Worm (Caenorhabditis elegans) whole organism, L4 larva: ENCODE measurements around the gene C07G1.7.

ENCODE experiments used
- F26F4.8 ChIP-seq: fragments of 200-800 bp; sonication (Bioruptor generic); conservative IDR thresholded peaks from 2 replicates; pipeline ENCODE4 v1.3.6; 2022; ENCODE audit warnings: missing genetic modification characterization, missing compliant biosample characterization
- F44E2.7 ChIP-seq: fragments of 200-800 bp; sonication (Bioruptor generic); IDR thresholded peaks from 2 replicates; pipeline ENCODE4 v2.1.2; 2022; ENCODE audit warnings: missing genetic modification characterization, missing compliant biosample characterization
- T20F7.1 ChIP-seq: fragments of 200-800 bp; sonication (Bioruptor generic); optimal IDR thresholded peaks from 2 replicates; lab custom pipeline; 2018; ENCODE audit warnings: mild to moderate bottlenecking, missing genetic modification characterization, missing compliant biosample characterization
- T26A8.4 ChIP-seq: fragments of 200-800 bp; sonication (Bioruptor generic); IDR thresholded peaks from 2 replicates; pipeline ENCODE4 v1.3.6; 2022; ENCODE audit warnings: missing genetic modification characterization, missing compliant biosample characterization
- Y75B8A.6 ChIP-seq: fragments of 200-800 bp; sonication (Bioruptor generic); IDR thresholded peaks from 2 replicates; pipeline ENCODE4 v1.3.6; 2022; ENCODE audit warnings: missing genetic modification reagents, missing genetic modification characterization, missing compliant biosample characterization
- aha-1 ChIP-seq: fragments of 150-350 bp; peaks from one replicate; lab custom pipeline; 2014; ENCODE audit warnings: missing biosample characterization, missing genetic modification characterization
- ama-1 ChIP-seq: fragments of 150-350 bp; optimal IDR thresholded peaks from 2 replicates; lab custom pipeline; 2014; ENCODE audit warnings: inconsistent platforms, mixed read lengths
- arid-1 ChIP-seq: fragments of 200-800 bp; sonication (Bioruptor generic); conservative IDR thresholded peaks from 2 replicates; pipeline ENCODE4 v1.3.6; 2022; ENCODE audit warnings: missing genetic modification reagents, missing genetic modification characterization, missing compliant biosample characterization
- ceh-20 ChIP-seq: fragments of 200-800 bp; sonication (Bioruptor generic); IDR thresholded peaks from 2 replicates; pipeline ENCODE4 v1.3.6; 2022; ENCODE audit warnings: missing genetic modification reagents, missing genetic modification characterization, missing compliant biosample characterization
- ceh-82 ChIP-seq: sonication (generic microtip); optimal IDR thresholded peaks from 2 replicates; lab custom pipeline; 2017; ENCODE audit warnings: missing biosample characterization, missing genetic modification characterization
- ces-1 ChIP-seq: fragments of 150-350 bp; sonication (generic microtip); optimal IDR thresholded peaks from 4 replicates; lab custom pipeline; 2014; ENCODE audit warnings: missing biosample characterization, missing genetic modification reagents, missing genetic modification characterization
- ctbp-1 ChIP-seq: fragments of 200-800 bp; sonication (Bioruptor generic); IDR thresholded peaks from 2 replicates; pipeline ENCODE4 v1.3.6; 2022; ENCODE audit warnings: missing genetic modification reagents, missing genetic modification characterization, missing compliant biosample characterization
- daf-12 ChIP-seq: fragments of 150-350 bp; optimal IDR thresholded peaks from 2 replicates; lab custom pipeline; 2014; ENCODE audit warnings: missing biosample characterization, missing genetic modification reagents, missing genetic modification characterization
- daf-16 ChIP-seq, 3 experiments: sonication (generic microtip); optimal IDR thresholded peaks; 2 replicates each; lab custom pipeline; 2016 to 2017; ENCODE audit warnings: missing genetic modification characterization in 3 of 3, missing genetic modification reagents in 3 of 3, mild to moderate bottlenecking in 2 of 3, missing compliant biosample characterization in 2 of 3, missing biosample characterization in 1 of 3, moderate library complexity in 1 of 3
- daf-19 ChIP-seq: fragments of 200-800 bp; sonication (Bioruptor generic); conservative IDR thresholded peaks from 2 replicates; pipeline ENCODE4 v1.3.6; 2022; ENCODE audit warnings: missing genetic modification characterization, missing compliant biosample characterization
- dmd-6 ChIP-seq: fragments of 200-800 bp; sonication (Bioruptor generic); IDR thresholded peaks from 2 replicates; pipeline ENCODE4 v1.3.6; 2022; ENCODE audit warnings: missing genetic modification reagents, missing genetic modification characterization, missing compliant biosample characterization
- dmd-9 ChIP-seq: fragments of 200-800 bp; sonication (Bioruptor generic); IDR thresholded peaks from 2 replicates; pipeline ENCODE4 v1.3.6; 2022; ENCODE audit warnings: missing genetic modification reagents, missing genetic modification characterization, missing compliant biosample characterization
- dpl-1 ChIP-seq: fragments of 150-350 bp; optimal IDR thresholded peaks from 2 replicates; lab custom pipeline; 2014; ENCODE audit warnings: missing biosample characterization, missing genetic modification reagents, missing genetic modification characterization
- dve-1 ChIP-seq: sonication (generic microtip); optimal IDR thresholded peaks from 2 replicates; lab custom pipeline; 2017; ENCODE audit warnings: antibody characterized with exemption, mild to moderate bottlenecking, missing genetic modification characterization, missing compliant biosample characterization; ENCODE audit not compliant: insufficient read depth
- hif-1 ChIP-seq, 2 experiments: sonication (generic microtip); optimal IDR thresholded peaks; 2 replicates each; lab custom pipeline; 2016 to 2017; ENCODE audit warnings: missing compliant biosample characterization in 2 of 2, missing genetic modification characterization in 2 of 2, missing genetic modification reagents in 2 of 2, missing genotype in 2 of 2, mild to moderate bottlenecking in 1 of 2
- hlh-11 ChIP-seq: fragments of 200-800 bp; sonication (Bioruptor generic); optimal IDR thresholded peaks from 2 replicates; lab custom pipeline; 2018; ENCODE audit warnings: mild to moderate bottlenecking, missing genetic modification characterization, missing compliant biosample characterization
- hlh-30 ChIP-seq: sonication (generic microtip); optimal IDR thresholded peaks from 2 replicates; lab custom pipeline; 2017; ENCODE audit warnings: antibody characterized with exemption, mild to moderate bottlenecking, missing genetic modification characterization, missing compliant biosample characterization; ENCODE audit not compliant: insufficient read depth
- hmg-1.1 ChIP-seq: fragments of 200-800 bp; sonication (Bioruptor generic); IDR thresholded peaks from 2 replicates; pipeline ENCODE4 v1.3.6; 2022; ENCODE audit warnings: missing genetic modification reagents, missing genetic modification characterization, missing compliant biosample characterization
- lin-1 ChIP-seq: fragments of 200-800 bp; sonication (Bioruptor generic); IDR thresholded peaks from 2 replicates; pipeline ENCODE4 v1.3.6; 2022; ENCODE audit warnings: missing genetic modification reagents, missing genetic modification characterization, missing compliant biosample characterization
- lin-13 ChIP-seq: fragments of 150-350 bp; optimal IDR thresholded peaks from 2 replicates; lab custom pipeline; 2014; ENCODE audit warnings: missing biosample characterization, missing genetic modification reagents, missing genetic modification characterization
- lsy-2 ChIP-seq, 2 experiments: fragments of 150-350 bp in 1 of 2; sonication (generic microtip) in 1 of 2; optimal IDR thresholded peaks; 2 replicates each; lab custom pipeline; 2014 to 2017; ENCODE audit warnings: missing biosample characterization in 2 of 2, missing genetic modification characterization in 2 of 2
- mdl-1 ChIP-seq, 2 experiments: fragments of 150-350 bp in 1 of 2; sonication (generic microtip) in 1 of 2; optimal IDR thresholded peaks; 2 replicates each; lab custom pipeline; 2014 to 2017; ENCODE audit warnings: missing biosample characterization in 2 of 2, missing genetic modification characterization in 2 of 2
- nhr-28 ChIP-seq: fragments of 150-350 bp; optimal IDR thresholded peaks from 2 replicates; lab custom pipeline; 2014; ENCODE audit warnings: missing biosample characterization, missing genetic modification characterization
- nhr-48 ChIP-seq: sonication (generic microtip); optimal IDR thresholded peaks from 2 replicates; lab custom pipeline; 2016; ENCODE audit warnings: mild to moderate bottlenecking, missing genetic modification characterization, missing compliant biosample characterization
- nhr-6 ChIP-seq: fragments of 150-350 bp; optimal IDR thresholded peaks from 2 replicates; lab custom pipeline; 2014; ENCODE audit warnings: missing biosample characterization, missing genetic modification characterization
- pha-4 ChIP-seq, 2 experiments: fragments of 150-350 bp in 1 of 2; fragments of 200-800 bp in 1 of 2; sonication (Bioruptor generic) in 1 of 2; IDR thresholded peaks in 1 of 2; optimal IDR thresholded peaks in 1 of 2; 2 replicates each; pipeline versions ENCODE4 v1.3.6 to Lab custom; 2014 to 2022; ENCODE audit warnings: missing genetic modification characterization in 2 of 2, missing genetic modification reagents in 2 of 2, missing biosample characterization in 1 of 2, missing compliant biosample characterization in 1 of 2
- php-3 ChIP-seq: fragments of 200-800 bp; sonication (Bioruptor generic); IDR thresholded peaks from 2 replicates; pipeline ENCODE4 v1.3.6; 2022; ENCODE audit warnings: missing genetic modification reagents, missing genetic modification characterization, missing compliant biosample characterization
- pqm-1 ChIP-seq: sonication (generic microtip); optimal IDR thresholded peaks from 2 replicates; lab custom pipeline; 2017; ENCODE audit warnings: missing biosample characterization, missing genetic modification characterization
- set-16 ChIP-seq: fragments of 200-800 bp; sonication (Bioruptor generic); IDR thresholded peaks from 2 replicates; pipeline ENCODE4 v1.3.6; 2022; ENCODE audit warnings: missing genetic modification reagents, missing genetic modification characterization, missing compliant biosample characterization
- tra-1 ChIP-seq: fragments of 200-800 bp; sonication (Bioruptor generic); IDR thresholded peaks from 2 replicates; pipeline ENCODE4 v1.3.6; 2022; ENCODE audit warnings: missing genetic modification reagents, missing genetic modification characterization, missing compliant biosample characterization
- unc-62 ChIP-seq, 3 experiments: fragments of 150-350 bp in 1 of 3; sonication (generic microtip); optimal IDR thresholded peaks in 2 of 3; peaks in 1 of 3; 1 replicate in 1 of 3; 2 replicates in 2 of 3; lab custom pipeline; 2014 to 2017; ENCODE audit warnings: missing biosample characterization in 3 of 3, missing genetic modification characterization in 3 of 3, missing genetic modification reagents in 3 of 3, missing genotype in 1 of 3
- zfp-2 ChIP-seq: sonication (generic microtip); optimal IDR thresholded peaks from 2 replicates; lab custom pipeline; 2016; ENCODE audit warnings: mild to moderate bottlenecking, missing genetic modification characterization, missing compliant biosample characterization

C07G1.7 gene

ce11 chrIV:8229523-8229922 is 17.9 kb upstream of the C07G1.7 start (continued):
- TF ChIP-seq arid-1 (peak; percentile 44; the same call in 1 of the 2 replicates), dve-1 (tag; lab: Kevin White, UChicago) (peak; percentile 78), set-16 (GFP tag; lab: Robert Waterston, UW) (peak; percentile 55), daf-19 (no peak), ceh-82 (tag; lab: Kevin White, UChicago) (no peak), ama-1 (lab: Kevin White, UChicago) (no peak), ceh-20 (no peak), nhr-48 (tag; lab: Kevin White, UChicago) (peak; percentile 82), nhr-6 (tag; lab: Kevin White, UChicago) (peak; percentile 30), lin-1 (GFP tag; lab: Robert Waterston, UW) (peak; percentile 31; the same call in 1 of the 2 replicates), unc-62 (GFP tag; optimal IDR thresholded peaks at IDR 0.05 in 1 of 2; lab: Kevin White, UChicago) (peak in 1 of 2 experiments; percentile 99), unc-62 (tag; optimal IDR thresholded peaks at IDR 0.05; lab: Kevin White, UChicago) (no peak), dmd-9 (GFP tag; lab: Robert Waterston, UW) (no peak), pha-4 (GFP tag; IDR thresholded peaks at IDR 0.05; lab: Robert Waterston, UW) (0 out of 2 replicates have a peak, but pooled peaks have one; percentile 13), pha-4 (tag; optimal IDR thresholded peaks at IDR 0.05; lab: Kevin White, UChicago) (no peak), lin-13 (GFP tag; lab: Kevin White, UChicago) (peak; percentile 10), daf-16 (GFP tag; optimal IDR thresholded peaks at IDR 0.05; lab: Kevin White, UChicago) (no peak), daf-16 (tag; optimal IDR thresholded peaks at IDR 0.05; lab: Kevin White, UChicago) (peak; percentile 89), mdl-1 (tag; optimal IDR thresholded peaks at IDR 0.05; lab: Kevin White, UChicago) (peak in 1 of 2 experiments; percentile 35), ces-1 (no peak), Y75B8A.6 (GFP tag; lab: Robert Waterston, UW) (no peak), dmd-6 (GFP tag; lab: Robert Waterston, UW) (peak; percentile 91), nhr-28 (tag; lab: Kevin White, UChicago) (peak; percentile 72), hlh-11 (tag; lab: Kevin White, UChicago) (peak; percentile 96), hmg-1.1 (peak; percentile 53), pqm-1 (tag; lab: Kevin White, UChicago) (peak; percentile 21), lsy-2 (tag; optimal IDR thresholded peaks at IDR 0.05; lab: Kevin White, UChicago) (peak in 1 of 2 experiments; percentile 34)

- TF ChIP-seq dpl-1 (GFP tag; lab: Kevin White, UChicago) = no peak
- no peak for TF ChIP-seq mdl-1 (tag; optimal IDR thresholded peaks at IDR 0.05; lab: Kevin White, UChicago)
- 0 out of 2 replicates have a peak, but pooled peaks have one; percentile 9 for TF ChIP-seq pha-4 (GFP tag; IDR thresholded peaks at IDR 0.05; lab: Robert Waterston, UW)
- no peak for TF ChIP-seq pha-4 (tag; optimal IDR thresholded peaks at IDR 0.05; lab: Kevin White, UChicago)
- peak; percentile 40; the same call in 1 of the 2 replicates for TF ChIP-seq ceh-20
- no peak for TF ChIP-seq tra-1 (GFP tag; lab: Robert Waterston, UW)
- TF ChIP-seq nhr-28 (tag; lab: Kevin White, UChicago) = peak; percentile 33
- peak; percentile 18 for TF ChIP-seq T20F7.1
- no peak for TF ChIP-seq zfp-2 (tag; lab: Kevin White, UChicago)
- TF ChIP-seq hlh-30 (tag; lab: Kevin White, UChicago) = no peak
- TF ChIP-seq ctbp-1 (GFP tag; lab: Robert Waterston, UW) = no peak
- peak in 1 of 2 experiments; percentile 7 for TF ChIP-seq lsy-2 (tag; optimal IDR thresholded peaks at IDR 0.05; lab: Kevin White, UChicago)
- TF ChIP-seq daf-16 (GFP tag; optimal IDR thresholded peaks at IDR 0.05; lab: Kevin White, UChicago) = no peak
- peak; percentile 55 for TF ChIP-seq daf-16 (tag; optimal IDR thresholded peaks at IDR 0.05; lab: Kevin White, UChicago)
- no peak for TF ChIP-seq hif-1 (tag; optimal IDR thresholded peaks at IDR 0.05; lab: Kevin White, UChicago)
- TF ChIP-seq daf-12 = no peak
- peak; percentile 7; the same call in 1 of the 2 replicates for TF ChIP-seq T26A8.4
- peak; percentile 32 for TF ChIP-seq dve-1 (tag; lab: Kevin White, UChicago)
- TF ChIP-seq php-3 = peak; percentile 50; the same call in 1 of the 2 replicates
- TF ChIP-seq F44E2.7 (GFP tag; lab: Robert Waterston, UW) = no peak
- no peak for TF ChIP-seq aha-1
- no peak for TF ChIP-seq F26F4.8 (GFP tag; lab: Robert Waterston, UW)
- TF ChIP-seq, all 104 proteins: peak for 9
Observed at ce11 chrIV:8226474-8226873, 14.8 kb upstream of the C07G1.7 start.
